Worm (Caenorhabditis elegans) whole organism, mixed stage, embryonic: ENCODE measurements around the gene F28F8.7.

Experiments
- ham-2 ChIP-seq: fragments of 200-800 bp; sonication (Bioruptor generic); optimal IDR thresholded peaks from 2 replicates; lab custom pipeline; 2018; ENCODE audit warnings: mild to moderate bottlenecking, missing genetic modification characterization, missing compliant biosample characterization
- nhr-237 ChIP-seq: fragments of 150-350 bp; optimal IDR thresholded peaks from 2 replicates; lab custom pipeline; 2014; ENCODE audit warnings: missing biosample characterization, missing genetic modification characterization
- zip-8 ChIP-seq: fragments of 150-350 bp; optimal IDR thresholded peaks from 2 replicates; lab custom pipeline; 2014; ENCODE audit warnings: missing biosample characterization, missing genetic modification characterization

The F28F8.7 gene

ce11 chrV:15529069-15529468 lies 61.3 kb downstream of the F28F8.7 start, which contains the start of gene srh-276:
Gene srh-276 (plus strand): TSS chrV:15529369.
- TF ChIP-seq ham-2 (GFP tag; lab: Kevin White, UChicago) (no peak), nhr-237 (tag; lab: Kevin White, UChicago) (no peak), zip-8 (tag; lab: Kevin White, UChicago) (peak; percentile 74)
